Worm (Caenorhabditis elegans): ENCODE measurements around the gene F47B8.10.

ce11 chrV:14364586-14365248 is 22.9 kb downstream of the F47B8.10 start:
- no peak for TF ChIP-seq nhr-76 (tag; optimal IDR thresholded peaks at IDR 0.05)
- no peak for TF ChIP-seq nhr-12 (tag; optimal IDR thresholded peaks at IDR 0.05)
